Fruit fly (Drosophila melanogaster): ENCODE results near the gene RecQ5.

The RecQ5 gene

dm6 chr3L:14611406-14612335, 20.2 kb downstream of the RecQ5 start (continued):
- TF ChIP-seq chn (GFP tag; optimal IDR thresholded peaks at IDR 0.05) (no peak), CG11504 (tag; optimal IDR thresholded peaks at IDR 0.05) (peak; percentile 38), caup (GFP tag; optimal IDR thresholded peaks at IDR 0.05; ENCODE audit: severe bottlenecking) (no peak), lola (GFP tag; optimal IDR thresholded peaks at IDR 0.05) (peak in 1 of 3 experiments; percentile 80), zen (tag; optimal IDR thresholded peaks at IDR 0.05) (no peak), CG3995 (GFP tag; optimal IDR thresholded peaks at IDR 0.05) (no peak), Myb (GFP tag; optimal IDR thresholded peaks at IDR 0.05) (no peak), CG7357 (GFP tag; IDR thresholded peaks at IDR 0.05) (no peak), Oaz (GFP tag; IDR thresholded peaks at IDR 0.05) (no peak), CG10543 (GFP tag; optimal IDR thresholded peaks at IDR 0.05) (no peak), luna (GFP tag; optimal IDR thresholded peaks at IDR 0.05) (no peak), CG2120 (GFP tag; optimal IDR thresholded peaks at IDR 0.05) (no peak), Drgx (GFP tag; IDR thresholded peaks at IDR 0.05) (no peak), CG30403 (GFP tag; optimal IDR thresholded peaks at IDR 0.05) (no peak), bowl (GFP tag; IDR thresholded peaks at IDR 0.05) (no peak), bab2 (GFP tag; optimal IDR thresholded peaks at IDR 0.05) (no peak), CG6654 (GFP tag; optimal IDR thresholded peaks at IDR 0.05) (no peak), ken (GFP tag; IDR thresholded peaks at IDR 0.05) (no peak), CG32532 (GFP tag; IDR thresholded peaks at IDR 0.05) (no peak), Meics (GFP tag; optimal IDR thresholded peaks at IDR 0.05) (peak; percentile 16), CG7786 (GFP tag; optimal IDR thresholded peaks at IDR 0.05) (no peak), Dip3 (GFP tag; optimal IDR thresholded peaks at IDR 0.05) (no peak), CG31441 (GFP tag; IDR thresholded peaks at IDR 0.05) (peak; percentile 62; the same call in 1 of the 2 replicates), CG10267 (tag; optimal IDR thresholded peaks at IDR 0.05) (peak; percentile 45), CG4282 (GFP tag; optimal IDR thresholded peaks at IDR 0.05) (no peak), maf-S (GFP tag; optimal IDR thresholded peaks at IDR 0.05) (no peak), exex (tag; optimal IDR thresholded peaks at IDR 0.05) (no peak), kni (GFP tag; optimal IDR thresholded peaks at IDR 0.05) (peak; percentile 63), CG8281 (tag; optimal IDR thresholded peaks at IDR 0.05) (peak; percentile 67), CG10979 (tag; optimal IDR thresholded peaks at IDR 0.05) (peak; percentile 57), Max (GFP tag; optimal IDR thresholded peaks at IDR 0.05) (no peak), aop (GFP tag; IDR thresholded peaks at IDR 0.05) (no peak), cad (GFP tag; optimal IDR thresholded peaks at IDR 0.05) (no peak), Blimp-1 (GFP tag; optimal IDR thresholded peaks at IDR 0.05) (peak; percentile 33), nmo (GFP tag; optimal IDR thresholded peaks at IDR 0.05) (peak; percentile 15), CG12299 (tag; optimal IDR thresholded peaks at IDR 0.05) (no peak), nerfin-1 (tag; optimal IDR thresholded peaks at IDR 0.05) (no peak), CG6854 (GFP tag; optimal IDR thresholded peaks at IDR 0.05) (no peak), CG7271 (tag; optimal IDR thresholded peaks at IDR 0.05) (no peak), YL-1 (GFP tag; optimal IDR thresholded peaks at IDR 0.05) (no peak), zf30C (GFP tag; optimal IDR thresholded peaks at IDR 0.05) (peak; percentile 73), CG42726 (GFP tag; IDR thresholded peaks at IDR 0.05; ENCODE audit: partially characterized antibody) (no peak), Kr (GFP tag; optimal IDR thresholded peaks at IDR 0.05) (peak; percentile 59), tin (GFP tag; optimal IDR thresholded peaks at IDR 0.05) (no peak), yki (optimal IDR thresholded peaks at IDR 0.05) (no peak), al (GFP tag; IDR thresholded peaks at IDR 0.05) (no peak), CG8924 (tag; optimal IDR thresholded peaks at IDR 0.05) (peak; percentile 55), prd (optimal IDR thresholded peaks at IDR 0.05) (no peak), prd (GFP tag; IDR thresholded peaks at IDR 0.05) (no peak)
